Worm (Caenorhabditis elegans): ENCODE measurements around the gene srbc-9.

DNA sequence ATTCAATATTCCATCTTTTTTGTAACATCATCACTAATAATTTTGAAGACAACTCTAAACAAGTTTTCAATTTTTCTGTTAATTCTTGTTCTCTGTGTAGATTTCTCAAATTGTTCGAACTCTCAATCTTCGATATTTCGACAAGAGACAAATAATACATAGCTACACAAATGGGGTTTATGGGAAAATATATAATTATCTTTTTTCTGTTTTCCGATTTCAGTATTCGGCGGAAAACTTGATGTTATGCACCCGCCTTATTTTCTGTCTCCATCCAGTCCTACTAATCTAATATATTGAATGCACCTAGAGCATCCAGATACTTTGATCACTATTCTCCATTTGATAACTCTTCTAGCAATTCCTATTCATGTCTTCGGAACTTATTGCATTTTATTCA, 48.8 kb upstream of the srbc-9 start, which contains the start of gene srh-268:
- TF ChIP-seq unc-62 (GFP tag; optimal IDR thresholded peaks at IDR 0.05) (no peak), snpc-4 (tag; optimal IDR thresholded peaks at IDR 0.05) (no peak), ces-1 (GFP tag; optimal IDR thresholded peaks at IDR 0.05) (no peak)

All from whole organism, mixed stage, embryonic.